Fruit fly (Drosophila melanogaster) whole organism, prepupa: ENCODE results near the gene CG10874.

Source experiments
- Blimp-1 ChIP-seq: fragments of 200-800 bp; sonication (Bioruptor generic); optimal IDR thresholded peaks from 3 replicates; lab custom pipeline; 2017; ENCODE audit warnings: missing biosample characterization, missing genetic modification characterization, mild to moderate bottlenecking, moderate library complexity, missing genetic modification reagents
- CG10669 ChIP-seq: fragments of 200-800 bp; sonication (Bioruptor generic); optimal IDR thresholded peaks from 3 replicates; lab custom pipeline; 2018; ENCODE audit warnings: missing biosample characterization, mild to moderate bottlenecking, missing genetic modification characterization, moderate library complexity
- CG11762 ChIP-seq: fragments of 200-800 bp; sonication (Bioruptor generic); optimal IDR thresholded peaks from 3 replicates; lab custom pipeline; 2016; ENCODE audit warnings: missing biosample characterization, missing genetic modification characterization; ENCODE audit not compliant: insufficient read depth
- CG15336 ChIP-seq: fragments of 200-800 bp; sonication (Bioruptor generic); IDR thresholded peaks from 2 replicates; pipeline ENCODE4 v1.3.6; 2022; ENCODE audit warnings: missing biosample characterization, missing genetic modification characterization
- CG1621 ChIP-seq: fragments of 200-800 bp; sonication (Bioruptor generic); optimal IDR thresholded peaks from 3 replicates; lab custom pipeline; 2018; ENCODE audit warnings: missing biosample characterization, mild to moderate bottlenecking, missing genetic modification characterization
- CG3032 ChIP-seq: fragments of 200-800 bp; optimal IDR thresholded peaks from 2 replicates; lab custom pipeline; 2019; ENCODE audit warnings: missing biosample characterization, mild to moderate bottlenecking, missing genetic modification characterization, moderate library complexity
- CG31627 ChIP-seq: fragments of 200-800 bp; sonication (Bioruptor generic); optimal IDR thresholded peaks from 3 replicates; lab custom pipeline; 2016; ENCODE audit warnings: missing biosample characterization, missing genetic modification characterization
- CG32006 ChIP-seq: fragments of 200-800 bp; sonication (Bioruptor generic); optimal IDR thresholded peaks from 3 replicates; lab custom pipeline; 2017; ENCODE audit warnings: missing biosample characterization, mild to moderate bottlenecking, missing genetic modification characterization
- CG3919 ChIP-seq: fragments of 200-800 bp; sonication (Bioruptor generic); optimal IDR thresholded peaks from 3 replicates; lab custom pipeline; 2016; ENCODE audit warnings: missing biosample characterization, missing genetic modification characterization
- CG4318 ChIP-seq: fragments of 200-800 bp; sonication (Bioruptor generic); optimal IDR thresholded peaks from 3 replicates; lab custom pipeline; 2017; ENCODE audit warnings: missing biosample characterization, mild to moderate bottlenecking, missing genetic modification characterization
- CG6163 ChIP-seq: fragments of 200-800 bp; sonication (Bioruptor generic); IDR thresholded peaks from 3 replicates; pipeline ENCODE4 v1.3.6; 2022; ENCODE audit warnings: missing biosample characterization, missing genetic modification characterization
- CG6808 ChIP-seq: fragments of 200-800 bp; sonication (Bioruptor generic); optimal IDR thresholded peaks from 3 replicates; lab custom pipeline; 2017; ENCODE audit warnings: missing biosample characterization, missing genetic modification characterization, mild to moderate bottlenecking, moderate library complexity, missing genetic modification reagents
- CG6854 ChIP-seq: fragments of 200-800 bp; sonication (Bioruptor generic); optimal IDR thresholded peaks from 2 replicates; lab custom pipeline; 2017; ENCODE audit warnings: missing biosample characterization, mild to moderate bottlenecking, missing genetic modification characterization
- CG8319 ChIP-seq: fragments of 200-800 bp; sonication (Bioruptor generic); optimal IDR thresholded peaks from 3 replicates; lab custom pipeline; 2016; ENCODE audit warnings: missing biosample characterization, missing genetic modification characterization
- CG9139 ChIP-seq: fragments of 200-800 bp; sonication (Bioruptor generic); optimal IDR thresholded peaks from 3 replicates; lab custom pipeline; 2017; ENCODE audit warnings: missing biosample characterization, mild to moderate bottlenecking, missing genetic modification characterization
- Eip78C ChIP-seq: fragments of 200-800 bp; sonication (Bioruptor generic); peaks from one replicate; lab custom pipeline; 2016; ENCODE audit warnings: missing biosample characterization, missing genetic modification characterization
- Eip93F ChIP-seq: fragments of 200-800 bp; sonication (Bioruptor generic); optimal IDR thresholded peaks from 2 replicates; lab custom pipeline; 2016; ENCODE audit warnings: missing biosample characterization, mild to moderate bottlenecking, missing genetic modification characterization
- Ets21C ChIP-seq: fragments of 200-800 bp; sonication (Bioruptor generic); optimal IDR thresholded peaks from 3 replicates; lab custom pipeline; 2016; ENCODE audit warnings: missing biosample characterization, missing genetic modification characterization
- Gug ChIP-seq: fragments of 200-800 bp; sonication (Bioruptor generic); IDR thresholded peaks from 2 replicates; pipeline ENCODE4 v1.3.6; 2022; ENCODE audit warnings: missing biosample characterization, missing genetic modification characterization
- Hr4 ChIP-seq: fragments of 200-800 bp; sonication (Bioruptor generic); optimal IDR thresholded peaks from 3 replicates; lab custom pipeline; 2016; ENCODE audit warnings: missing biosample characterization, missing genetic modification characterization
- Lpt ChIP-seq: fragments of 200-800 bp; sonication (Bioruptor generic); optimal IDR thresholded peaks from 3 replicates; lab custom pipeline; 2016; ENCODE audit warnings: missing biosample characterization, missing genetic modification characterization
- Sox102F ChIP-seq: fragments of 200-800 bp; sonication (Bioruptor generic); optimal IDR thresholded peaks from 2 replicates; lab custom pipeline; 2016; ENCODE audit warnings: missing biosample characterization, mild to moderate bottlenecking, missing genetic modification characterization
- acj6 ChIP-seq: fragments of 200-800 bp; sonication (Bioruptor generic); optimal IDR thresholded peaks from 3 replicates; lab custom pipeline; 2016; ENCODE audit warnings: missing biosample characterization, missing genetic modification characterization
- dac ChIP-seq: fragments of 200-800 bp; sonication (Bioruptor generic); optimal IDR thresholded peaks from 2 replicates; lab custom pipeline; 2017; ENCODE audit warnings: missing biosample characterization, mild to moderate bottlenecking, missing genetic modification characterization
- dsx ChIP-seq: fragments of 200-800 bp; optimal IDR thresholded peaks from 3 replicates; lab custom pipeline; 2019; ENCODE audit warnings: missing biosample characterization, mild to moderate bottlenecking, missing genetic modification characterization, moderate library complexity; ENCODE audit not compliant: poor library complexity, severe bottlenecking
- eg ChIP-seq: fragments of 200-800 bp; sonication (Bioruptor generic); IDR thresholded peaks from 3 replicates; pipeline ENCODE4 v1.3.6; 2022; ENCODE audit warnings: missing biosample characterization, missing genetic modification characterization
- esn ChIP-seq: fragments of 200-800 bp; sonication (Bioruptor generic); optimal IDR thresholded peaks from 2 replicates; lab custom pipeline; 2016; ENCODE audit warnings: missing biosample characterization, mild to moderate bottlenecking, missing genetic modification characterization, moderate library complexity
- fd59A ChIP-seq: fragments of 200-800 bp; sonication (Bioruptor generic); optimal IDR thresholded peaks from 2 replicates; lab custom pipeline; 2017; ENCODE audit warnings: missing biosample characterization, mild to moderate bottlenecking, missing genetic modification characterization, missing genetic modification reagents
- fkh ChIP-seq: fragments of 200-800 bp; sonication (Bioruptor generic); optimal IDR thresholded peaks from 3 replicates; lab custom pipeline; 2017; ENCODE audit warnings: missing biosample characterization, mild to moderate bottlenecking, missing genetic modification characterization, moderate library complexity
- net ChIP-seq: fragments of 200-800 bp; sonication (Bioruptor generic); optimal IDR thresholded peaks from 3 replicates; lab custom pipeline; 2016; ENCODE audit warnings: missing biosample characterization, missing genetic modification characterization
- pdm3 ChIP-seq: fragments of 200-800 bp; sonication (Bioruptor generic); optimal IDR thresholded peaks from 3 replicates; lab custom pipeline; 2016; ENCODE audit warnings: missing biosample characterization, missing genetic modification characterization
- salr ChIP-seq, 2 experiments: fragments of 200-800 bp; sonication (Bioruptor generic); optimal IDR thresholded peaks; 3 replicates each; lab custom pipeline; 2016 to 2018; ENCODE audit warnings: missing biosample characterization in 2 of 2, missing genetic modification characterization in 2 of 2, mild to moderate bottlenecking in 1 of 2
- spab ChIP-seq: fragments of 200-800 bp; sonication (Bioruptor generic); optimal IDR thresholded peaks from 2 replicates; lab custom pipeline; 2017; ENCODE audit warnings: missing biosample characterization, mild to moderate bottlenecking, missing genetic modification characterization, missing genetic modification reagents
- ss ChIP-seq, 2 experiments: fragments of 200-800 bp; sonication (Bioruptor generic); optimal IDR thresholded peaks; 2 replicates in 1 of 2; 3 replicates in 1 of 2; lab custom pipeline; 2017 to 2018; ENCODE audit warnings: mild to moderate bottlenecking in 2 of 2, missing biosample characterization in 2 of 2, missing genetic modification characterization in 2 of 2, moderate library complexity in 1 of 2
- svp ChIP-seq: fragments of 200-800 bp; sonication (Bioruptor generic); peaks from one replicate; lab custom pipeline; 2016; ENCODE audit warnings: missing biosample characterization, missing genetic modification characterization
- vri ChIP-seq: fragments of 200-800 bp; sonication (Bioruptor generic); optimal IDR thresholded peaks from 3 replicates; lab custom pipeline; 2016; ENCODE audit warnings: missing biosample characterization, mild to moderate bottlenecking, missing genetic modification characterization

CG10874 gene

DNA sequence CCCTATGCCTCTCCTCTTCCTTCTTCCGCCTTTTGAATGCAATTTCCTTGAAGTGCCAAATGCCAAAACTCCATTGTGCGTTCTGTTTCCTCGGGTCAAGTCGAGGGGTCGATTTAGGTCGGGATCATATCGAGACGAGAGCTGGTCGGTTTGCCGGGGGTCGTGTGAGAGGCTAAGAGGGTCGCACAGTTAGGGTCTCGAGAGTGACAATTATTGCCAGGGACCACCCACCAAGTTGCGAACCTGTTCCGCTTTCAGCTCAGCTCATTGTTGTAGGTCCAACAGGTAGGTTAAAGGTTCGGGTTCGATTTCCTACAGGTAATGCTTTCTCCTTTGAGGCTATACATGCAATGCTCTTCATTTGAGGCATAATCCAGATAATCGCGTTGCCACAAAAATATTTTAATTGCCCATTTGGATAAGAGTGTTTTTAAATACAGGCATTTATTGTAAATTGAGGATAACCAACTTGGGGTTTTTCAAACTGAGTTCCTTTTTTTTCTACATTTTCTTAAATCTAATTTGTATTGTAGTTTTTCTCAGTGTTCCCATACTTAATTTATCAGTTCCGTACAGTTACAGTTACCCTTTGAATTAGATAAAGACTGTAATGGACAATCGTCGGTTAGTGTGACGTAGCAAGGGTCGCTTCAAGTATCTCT is 19.6 kb downstream of the CG10874 start:
- peak; percentile 60 for TF ChIP-seq svp (GFP tag; lab: Kevin White, UChicago)
- TF ChIP-seq Eip78C (GFP tag; lab: Kevin White, UChicago), result peak; percentile 63
- TF ChIP-seq acj6 (GFP tag; lab: Kevin White, UChicago), result peak; percentile 25
- TF ChIP-seq spab (GFP tag; lab: Kevin White, UChicago), result no peak
- TF ChIP-seq CG32006, result peak; percentile 6
- TF ChIP-seq CG6163, result 0 out of 3 replicates have a peak, but pooled peaks have one; percentile 38

DNA sequence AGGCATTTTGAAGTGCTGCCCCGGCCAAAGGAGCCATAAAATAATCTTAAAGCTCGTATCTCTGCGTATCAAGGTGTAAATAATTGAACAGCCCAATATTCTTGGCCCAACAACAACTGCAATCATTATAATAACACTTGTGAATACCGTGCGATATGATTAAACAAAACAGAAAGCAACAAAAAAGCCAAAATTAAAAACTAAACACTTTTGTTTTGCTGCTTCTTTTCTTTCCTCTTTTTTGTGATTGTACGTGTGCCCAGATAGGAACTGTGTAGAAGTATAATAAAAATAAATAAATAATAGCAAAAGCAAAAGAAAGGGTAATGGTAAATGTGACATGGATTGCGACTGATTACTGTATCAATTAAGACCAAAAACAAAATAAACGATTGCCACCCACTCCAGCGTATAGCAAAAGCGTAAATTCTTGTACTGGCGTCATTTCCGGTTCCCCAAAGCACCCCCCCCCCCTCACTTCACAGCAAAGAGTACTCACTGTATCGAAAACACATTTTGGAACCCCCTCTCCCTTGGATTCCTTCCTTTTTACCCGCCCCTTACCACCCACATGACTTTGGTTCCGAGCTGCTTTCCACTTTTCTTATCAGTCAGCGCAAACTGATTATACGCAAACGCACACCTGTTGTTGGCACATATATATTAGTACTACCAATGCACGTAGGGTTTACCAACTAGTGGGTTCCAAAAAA is 20.7 kb downstream of the CG10874 start:
- no peak for TF ChIP-seq esn (GFP tag; lab: Kevin White, UChicago)
- TF ChIP-seq Eip78C (GFP tag; lab: Kevin White, UChicago), result peak; percentile 28
- TF ChIP-seq vri (GFP tag; lab: Kevin White, UChicago), result peak; percentile 58
- TF ChIP-seq dac (GFP tag; lab: Kevin White, UChicago), result no peak
- TF ChIP-seq CG1621 (tag; lab: Kevin White, UChicago), result no peak
- TF ChIP-seq fkh (GFP tag; lab: Kevin White, UChicago), result peak; percentile 68
- TF ChIP-seq CG6854 (GFP tag; lab: Kevin White, UChicago), result peak; percentile 26
- TF ChIP-seq fd59A (GFP tag; lab: Kevin White, UChicago), result no peak
- no peak for TF ChIP-seq dsx (GFP tag; lab: Kevin White, UChicago)
- no peak for TF ChIP-seq CG6808 (GFP tag; lab: Kevin White, UChicago)
- no peak for TF ChIP-seq CG3032 (tag; lab: Kevin White, UChicago)
- TF ChIP-seq Sox102F (GFP tag; lab: Kevin White, UChicago), result no peak
- no peak for TF ChIP-seq CG8319 (GFP tag; lab: Kevin White, UChicago)
- no peak for TF ChIP-seq CG10669 (GFP tag; lab: Kevin White, UChicago)

DNA sequence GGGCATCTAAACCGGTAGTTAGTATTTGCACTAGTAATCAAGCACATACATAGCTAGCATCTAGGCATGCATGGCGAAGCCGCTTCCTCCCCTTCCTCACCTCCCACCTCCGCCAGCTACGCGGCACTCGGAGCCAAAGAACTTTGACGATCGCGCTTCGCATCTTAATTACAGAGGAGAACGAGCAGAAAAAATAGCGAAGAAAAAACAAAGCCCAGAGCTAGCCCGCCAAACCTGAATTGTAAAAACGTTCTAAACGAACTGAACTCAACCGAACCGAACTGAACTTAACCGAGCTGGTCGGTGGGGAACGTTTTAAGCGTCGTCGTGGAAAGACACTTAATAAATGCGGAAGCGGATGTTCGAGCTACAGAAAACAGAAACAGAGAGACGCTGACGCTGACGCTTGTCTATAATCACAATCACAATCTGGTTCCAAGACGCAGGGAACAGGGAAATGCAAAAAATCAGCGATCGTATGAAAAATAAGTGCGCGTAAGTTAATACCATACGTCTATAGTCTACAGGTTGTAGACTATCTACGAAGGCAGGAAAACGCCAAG is 23.2 kb downstream of the CG10874 start:
- TF ChIP-seq salr (GFP tag; optimal IDR thresholded peaks at IDR 0.05; lab: Kevin White, UChicago) (no peak), svp (GFP tag; lab: Kevin White, UChicago) (peak; percentile 43), Lpt (GFP tag; lab: Kevin White, UChicago) (peak; percentile 4), Eip78C (GFP tag; lab: Kevin White, UChicago) (peak; percentile 29), CG8319 (GFP tag; lab: Kevin White, UChicago) (no peak), Eip93F (GFP tag; lab: Kevin White, UChicago) (no peak), CG6163 (0 out of 3 replicates have a peak, but pooled peaks have one; percentile 5), ss (GFP tag; optimal IDR thresholded peaks at IDR 0.05; lab: Kevin White, UChicago) (peak in 1 of 2 experiments; percentile 32)
- TF ChIP-seq, all 60 proteins: peak for 5

DNA sequence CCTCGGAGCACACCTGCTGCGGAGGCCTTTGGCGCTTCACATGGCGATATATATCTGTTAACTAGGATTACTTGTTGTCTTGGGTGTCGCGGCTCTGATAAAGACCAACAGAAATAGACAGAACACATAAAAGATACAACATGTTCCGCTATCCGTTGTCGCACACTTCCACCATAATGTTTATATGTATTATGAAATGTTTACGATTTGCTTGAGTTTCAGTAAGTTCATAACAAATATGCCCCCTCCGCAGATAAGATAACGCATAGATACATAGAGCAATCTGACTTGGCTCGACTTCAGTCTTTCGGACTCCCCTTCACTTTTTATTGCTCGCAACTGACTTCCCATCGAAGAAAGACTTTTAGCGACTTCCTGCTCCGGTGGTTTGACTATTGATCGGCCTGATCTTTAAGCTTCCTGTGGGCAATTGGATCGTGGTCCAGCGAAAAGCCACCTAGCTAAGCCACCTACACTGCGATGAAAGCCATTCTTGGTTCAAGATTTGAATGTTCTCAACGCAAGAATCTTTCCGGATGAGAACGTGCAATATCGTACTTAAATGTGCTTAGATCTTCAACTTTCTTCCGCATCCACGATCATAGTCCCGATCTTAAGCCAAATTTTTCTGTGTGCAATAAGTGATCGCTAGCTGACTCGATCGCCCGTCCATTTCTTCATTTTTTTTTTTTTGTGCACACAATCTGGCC is 23.8 kb downstream of the CG10874 start:
- TF ChIP-seq Lpt (GFP tag; lab: Kevin White, UChicago) (peak; percentile 81), Eip93F (GFP tag; lab: Kevin White, UChicago) (no peak), Blimp-1 (GFP tag; lab: Kevin White, UChicago) (no peak), CG3032 (tag; lab: Kevin White, UChicago) (peak; percentile 66), esn (GFP tag; lab: Kevin White, UChicago) (no peak), CG1621 (tag; lab: Kevin White, UChicago) (peak; percentile 53), net (peak; percentile 57), spab (GFP tag; lab: Kevin White, UChicago) (peak; percentile 59), CG11762 (GFP tag; lab: Kevin White, UChicago) (peak; percentile 30), CG9139 (GFP tag; lab: Kevin White, UChicago) (no peak), Eip78C (GFP tag; lab: Kevin White, UChicago) (peak; percentile 83), CG3919 (GFP tag; lab: Kevin White, UChicago) (peak; percentile 81), CG32006 (peak; percentile 88), eg (GFP tag; lab: Robert Waterston, UW) (peak; percentile 81), fd59A (GFP tag; lab: Kevin White, UChicago) (peak; percentile 66), Ets21C (GFP tag; lab: Kevin White, UChicago) (no peak), CG15336 (GFP tag; lab: Robert Waterston, UW) (peak; percentile 77), CG6854 (GFP tag; lab: Kevin White, UChicago) (no peak), Gug (GFP tag; lab: Robert Waterston, UW) (peak; percentile 79), pdm3 (GFP tag; lab: Kevin White, UChicago) (peak; percentile 39), salr (GFP tag; optimal IDR thresholded peaks at IDR 0.05; lab: Kevin White, UChicago) (peak; percentile 29 to 77), CG4318 (peak; percentile 79), CG31627 (no peak), Hr4 (GFP tag; lab: Kevin White, UChicago) (peak; percentile 63), CG8319 (GFP tag; lab: Kevin White, UChicago) (peak; percentile 0), ss (GFP tag; optimal IDR thresholded peaks at IDR 0.05; lab: Kevin White, UChicago) (peak in 1 of 2 experiments; percentile 23), dac (GFP tag; lab: Kevin White, UChicago) (no peak), Sox102F (GFP tag; lab: Kevin White, UChicago) (no peak)
